Worm (Caenorhabditis elegans) whole organism, L4 larva: ENCODE data around the gene K07F5.14.

Experiments used
- lin-15B ChIP-seq: fragments of 150-350 bp; sonication (generic microtip); optimal IDR thresholded peaks from 3 replicates; lab custom pipeline; 2014; ENCODE audit warnings: missing biosample characterization, missing genetic modification characterization
- lin-39 ChIP-seq: fragments of 150-350 bp; optimal IDR thresholded peaks from 2 replicates; lab custom pipeline; 2014; ENCODE audit warnings: missing biosample characterization, missing genetic modification reagents, missing genetic modification characterization

DNA sequence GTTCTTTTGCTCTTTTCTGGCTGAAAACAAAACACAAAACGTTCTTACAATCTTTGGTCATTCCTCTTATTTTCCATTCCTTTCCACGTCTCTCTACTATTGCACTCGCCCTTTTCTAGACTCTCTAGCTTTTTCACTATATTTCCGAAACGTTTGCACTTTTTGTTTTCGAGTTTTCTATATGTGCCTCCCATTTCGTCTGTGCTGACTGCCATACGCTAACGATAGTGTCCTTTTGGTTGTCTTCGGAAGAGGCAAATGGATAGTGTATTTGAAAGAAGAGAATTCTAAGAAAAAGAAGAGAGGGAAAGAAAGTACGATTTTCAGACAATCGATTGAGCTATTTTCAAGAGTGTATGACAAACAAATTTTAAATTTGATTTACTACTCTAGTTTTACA lies 10.8 kb downstream of the K07F5.14 start:
- TF ChIP-seq lin-15B (no peak), lin-39 (tag; lab: Kevin White, UChicago) (no peak)
